Fruit fly (Drosophila melanogaster) whole organism, embryonic: ENCODE results near the gene CG13097.

Source experiments
- Bteb2 ChIP-seq: fragments of 200-800 bp; sonication (Bioruptor generic); optimal IDR thresholded peaks from 2 replicates; lab custom pipeline; 2016; ENCODE audit warnings: missing biosample characterization, missing genetic modification characterization
- CG10565 ChIP-seq: fragments of 200-800 bp; sonication (Bioruptor generic); optimal IDR thresholded peaks from 3 replicates; lab custom pipeline; 2016; ENCODE audit warnings: missing biosample characterization, mild to moderate bottlenecking, missing genetic modification characterization
- CG10979 ChIP-seq: fragments of 200-800 bp; sonication (Bioruptor generic); optimal IDR thresholded peaks from 2 replicates; lab custom pipeline; 2018; ENCODE audit warnings: missing biosample characterization, mild to moderate bottlenecking, missing genetic modification characterization, moderate library complexity
- CG12104 ChIP-seq: fragments of 200-800 bp; sonication (Bioruptor generic); optimal IDR thresholded peaks from 3 replicates; lab custom pipeline; 2016; ENCODE audit warnings: missing biosample characterization, missing genetic modification characterization
- CG13287 ChIP-seq: fragments of 200-800 bp; sonication (Bioruptor generic); IDR thresholded peaks from 2 replicates; pipeline ENCODE4 v1.3.6; 2022; ENCODE audit warnings: missing biosample characterization, missing genetic modification characterization; ENCODE audit not compliant: partially characterized antibody
- CG17328 ChIP-seq: fragments of 200-800 bp; sonication (Bioruptor generic); IDR thresholded peaks from 2 replicates; pipeline ENCODE4 v1.3.6; 2022; ENCODE audit warnings: missing biosample characterization, missing genetic modification characterization
- CG17912 ChIP-seq: fragments of 200-800 bp; sonication (Bioruptor generic); optimal IDR thresholded peaks from 2 replicates; lab custom pipeline; 2018; ENCODE audit warnings: missing biosample characterization, mild to moderate bottlenecking, missing genetic modification characterization
- CG18262 ChIP-seq: fragments of 200-800 bp; optimal IDR thresholded peaks from 3 replicates; lab custom pipeline; 2019; ENCODE audit warnings: missing biosample characterization, mild to moderate bottlenecking, missing genetic modification characterization, moderate library complexity
- CG2678 ChIP-seq: fragments of 200-800 bp; sonication (Bioruptor generic); optimal IDR thresholded peaks from 3 replicates; lab custom pipeline; 2019; ENCODE audit warnings: missing biosample characterization, mild to moderate bottlenecking, missing genetic modification characterization, moderate library complexity
- CG30403 ChIP-seq: fragments of 200-800 bp; sonication (Bioruptor generic); optimal IDR thresholded peaks from 3 replicates; lab custom pipeline; 2016; ENCODE audit warnings: missing biosample characterization, missing genetic modification characterization
- CG31441 ChIP-seq: fragments of 200-800 bp; sonication (Bioruptor generic); IDR thresholded peaks from 2 replicates; pipeline ENCODE4 v1.3.6; 2022; ENCODE audit warnings: missing biosample characterization, missing genetic modification characterization
- CG4424 ChIP-seq: fragments of 200-800 bp; sonication (Bioruptor generic); optimal IDR thresholded peaks from 3 replicates; lab custom pipeline; 2016; ENCODE audit warnings: missing biosample characterization, missing genetic modification characterization
- CG4730 ChIP-seq: fragments of 200-800 bp; sonication (Bioruptor generic); IDR thresholded peaks from 2 replicates; pipeline ENCODE4 v1.3.6; 2022; ENCODE audit warnings: missing biosample characterization, missing genetic modification characterization
- CG6689 ChIP-seq: fragments of 200-800 bp; sonication (Bioruptor generic); IDR thresholded peaks from 2 replicates; pipeline ENCODE4 v1.3.6; 2022; ENCODE audit warnings: missing biosample characterization, missing genetic modification characterization
- CG6791 ChIP-seq: fragments of 200-800 bp; sonication (Bioruptor generic); IDR thresholded peaks from 3 replicates; pipeline ENCODE4 v1.3.6; 2022; ENCODE audit warnings: missing biosample characterization, missing genetic modification characterization; ENCODE audit not compliant: partially characterized antibody
- CG7839 ChIP-seq: fragments of 200-800 bp; sonication (Bioruptor generic); optimal IDR thresholded peaks from 3 replicates; lab custom pipeline; 2018; ENCODE audit warnings: missing biosample characterization, mild to moderate bottlenecking, missing genetic modification characterization, moderate library complexity
- CG8290 ChIP-seq, 3 experiments: fragments of 200-800 bp; sonication (Bioruptor generic); optimal IDR thresholded peaks; 2 replicates each; lab custom pipeline; 2016 to 2019; ENCODE audit warnings: missing biosample characterization in 3 of 3, missing genetic modification characterization in 3 of 3, mild to moderate bottlenecking in 2 of 3, moderate library complexity in 1 of 3
- CG8388 ChIP-seq: fragments of 200-800 bp; sonication (Bioruptor generic); optimal IDR thresholded peaks from 2 replicates; lab custom pipeline; 2019; ENCODE audit warnings: missing biosample characterization, mild to moderate bottlenecking, missing genetic modification characterization, moderate library complexity
- CG8924 ChIP-seq: fragments of 200-800 bp; optimal IDR thresholded peaks from 3 replicates; lab custom pipeline; 2019; ENCODE audit warnings: missing biosample characterization, mild to moderate bottlenecking, missing genetic modification characterization, moderate library complexity
- CG8944 ChIP-seq: fragments of 200-800 bp; sonication (Bioruptor generic); optimal IDR thresholded peaks from 3 replicates; lab custom pipeline; 2016; ENCODE audit warnings: missing biosample characterization, missing genetic modification characterization
- Camta ChIP-seq: fragments of 200-800 bp; sonication (Bioruptor generic); optimal IDR thresholded peaks from 2 replicates; lab custom pipeline; 2016; ENCODE audit warnings: missing biosample characterization, missing genetic modification characterization
- D19A ChIP-seq: fragments of 200-800 bp; optimal IDR thresholded peaks from 3 replicates; lab custom pipeline; 2019; ENCODE audit warnings: missing biosample characterization, mild to moderate bottlenecking, missing genetic modification characterization, moderate library complexity
- Dp ChIP-seq: fragments of 200-800 bp; sonication (Bioruptor generic); optimal IDR thresholded peaks from 2 replicates; lab custom pipeline; 2018; ENCODE audit warnings: missing biosample characterization, mild to moderate bottlenecking, missing genetic modification characterization, moderate library complexity
- ERR ChIP-seq: fragments of 200-800 bp; sonication (Bioruptor generic); optimal IDR thresholded peaks from 2 replicates; lab custom pipeline; 2016; ENCODE audit warnings: missing biosample characterization, missing genetic modification characterization
- Ets65A ChIP-seq: fragments of 200-800 bp; sonication (Bioruptor generic); peaks from one replicate; lab custom pipeline; 2016; ENCODE audit warnings: missing biosample characterization, missing genetic modification characterization
- Ets97D ChIP-seq: fragments of 200-800 bp; sonication (Bioruptor generic); optimal IDR thresholded peaks from 3 replicates; lab custom pipeline; 2016; ENCODE audit warnings: missing biosample characterization, missing genetic modification characterization
- Lpt ChIP-seq: fragments of >200 bp; optimal IDR thresholded peaks from 2 replicates; lab custom pipeline; 2018; ENCODE audit warnings: missing biosample characterization, missing genetic modification characterization
- MTF-1 ChIP-seq: fragments of 200-800 bp; sonication (Bioruptor generic); optimal IDR thresholded peaks from 2 replicates; lab custom pipeline; 2018; ENCODE audit warnings: missing biosample characterization, mild to moderate bottlenecking, missing genetic modification characterization, borderline replicate concordance
- Sin3A ChIP-seq: fragments of >200 bp; optimal IDR thresholded peaks from 2 replicates; lab custom pipeline; 2018
- Taf1 ChIP-seq: fragments of 200-800 bp; sonication (Bioruptor generic); IDR thresholded peaks from 2 replicates; pipeline ENCODE4 v1.3.6; 2022; ENCODE audit warnings: missing biosample characterization, missing genetic modification characterization
- Trl ChIP-seq, 3 experiments: fragments of >200 bp in 2 of 3; fragments of 200-800 bp in 1 of 3; sonication (Bioruptor generic) in 1 of 3; optimal IDR thresholded peaks; 2 replicates in 1 of 3; 3 replicates in 2 of 3; lab custom pipeline; 2016 to 2017; ENCODE audit warnings: missing biosample characterization in 1 of 3, missing genetic modification characterization in 1 of 3
- YL-1 ChIP-seq: fragments of 200-800 bp; sonication (Bioruptor generic); optimal IDR thresholded peaks from 3 replicates; lab custom pipeline; 2017; ENCODE audit warnings: missing biosample characterization, mild to moderate bottlenecking, missing genetic modification characterization
- abd-A ChIP-seq: fragments of 200-800 bp; sonication (Bioruptor generic); optimal IDR thresholded peaks from 3 replicates; lab custom pipeline; 2019; ENCODE audit warnings: missing biosample characterization, mild to moderate bottlenecking, missing genetic modification characterization, moderate library complexity
- bab2 ChIP-seq: fragments of 200-800 bp; sonication (Bioruptor generic); optimal IDR thresholded peaks from 2 replicates; lab custom pipeline; 2016; ENCODE audit warnings: missing biosample characterization, missing genetic modification characterization
- da ChIP-seq: fragments of 200-800 bp; sonication (Bioruptor generic); optimal IDR thresholded peaks from 2 replicates; lab custom pipeline; 2016; ENCODE audit warnings: missing biosample characterization, missing genetic modification characterization
- dpn ChIP-seq, 2 experiments: fragments of 200-800 bp; sonication (Bioruptor generic); optimal IDR thresholded peaks; 3 replicates each; lab custom pipeline; 2016; ENCODE audit warnings: missing biosample characterization in 2 of 2, missing genetic modification characterization in 2 of 2
- eve ChIP-seq, 2 experiments: fragments of >200 bp; optimal IDR thresholded peaks; 2 replicates each; lab custom pipeline; 2017; ENCODE audit warnings: missing biosample characterization in 2 of 2, missing genetic modification characterization in 2 of 2
- h ChIP-seq: fragments of >200 bp; optimal IDR thresholded peaks from 2 replicates; lab custom pipeline; 2017
- inv ChIP-seq: fragments of 200-800 bp; sonication (Bioruptor generic); IDR thresholded peaks from 2 replicates; pipeline ENCODE4 v1.3.6; 2022; ENCODE audit warnings: missing biosample characterization, missing genetic modification characterization; ENCODE audit not compliant: partially characterized antibody
- knrl ChIP-seq: fragments of 200-800 bp; sonication (Bioruptor generic); IDR thresholded peaks from 3 replicates; pipeline ENCODE4 v1.3.6; 2022; ENCODE audit warnings: missing biosample characterization, missing genetic modification characterization; ENCODE audit not compliant: partially characterized antibody
- lilli ChIP-seq: fragments of 200-800 bp; sonication (Bioruptor generic); optimal IDR thresholded peaks from 3 replicates; lab custom pipeline; 2016; ENCODE audit warnings: missing biosample characterization, missing genetic modification characterization
- odd ChIP-seq: fragments of 200-800 bp; sonication (Bioruptor generic); optimal IDR thresholded peaks from 2 replicates; lab custom pipeline; 2017; ENCODE audit warnings: missing biosample characterization, mild to moderate bottlenecking, missing genetic modification characterization
- pho ChIP-seq: fragments of 200-800 bp; sonication (Bioruptor generic); optimal IDR thresholded peaks from 2 replicates; lab custom pipeline; 2016; ENCODE audit warnings: missing biosample characterization, missing genetic modification characterization
- pum ChIP-seq: fragments of 200-800 bp; sonication (Bioruptor generic); optimal IDR thresholded peaks from 2 replicates; lab custom pipeline; 2016; ENCODE audit warnings: missing biosample characterization, missing genetic modification characterization
- row ChIP-seq: fragments of 200-800 bp; sonication (Bioruptor generic); IDR thresholded peaks from 3 replicates; pipeline ENCODE4 v1.3.6; 2022; ENCODE audit warnings: missing biosample characterization, missing genetic modification characterization
- stwl ChIP-seq: fragments of 200-800 bp; sonication (Bioruptor generic); optimal IDR thresholded peaks from 3 replicates; lab custom pipeline; 2018; ENCODE audit warnings: missing biosample characterization, mild to moderate bottlenecking, missing genetic modification characterization, moderate library complexity
- tap ChIP-seq: fragments of 200-800 bp; optimal IDR thresholded peaks from 3 replicates; lab custom pipeline; 2019; ENCODE audit warnings: missing biosample characterization, mild to moderate bottlenecking, missing genetic modification characterization, moderate library complexity
- unc-4 ChIP-seq: fragments of 200-800 bp; sonication (Bioruptor generic); IDR thresholded peaks from 2 replicates; pipeline ENCODE4 v1.3.6; 2022; ENCODE audit warnings: missing biosample characterization, missing genetic modification characterization; ENCODE audit not compliant: partially characterized antibody
- unpg ChIP-seq: fragments of 200-800 bp; sonication (Bioruptor generic); optimal IDR thresholded peaks from 3 replicates; lab custom pipeline; 2018; ENCODE audit warnings: missing biosample characterization, mild to moderate bottlenecking, missing genetic modification characterization, moderate library complexity
- wek ChIP-seq: fragments of 200-800 bp; sonication (Bioruptor generic); optimal IDR thresholded peaks from 3 replicates; lab custom pipeline; 2018; ENCODE audit warnings: missing biosample characterization, mild to moderate bottlenecking, missing genetic modification characterization, moderate library complexity

The CG13097 gene

DNA sequence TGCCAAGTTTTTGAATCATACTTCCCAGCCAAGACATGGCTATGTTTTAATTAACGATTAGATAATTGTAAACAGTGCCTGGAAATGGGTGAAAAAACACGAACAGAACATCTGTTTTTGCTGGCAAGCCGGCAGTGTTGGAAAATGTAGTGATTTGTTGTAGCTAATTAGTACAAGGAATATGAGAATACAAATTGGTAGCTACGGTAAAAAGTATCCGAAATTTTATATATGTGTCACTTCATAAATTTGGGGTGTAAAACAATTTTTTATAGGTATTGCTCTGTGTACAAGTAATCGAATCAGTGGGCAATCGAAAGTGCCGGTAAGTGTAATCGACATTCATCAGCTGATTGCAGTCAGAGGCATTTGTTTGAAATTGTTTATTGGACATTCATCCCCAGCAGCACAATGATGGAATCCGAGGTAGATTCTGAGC, 2.6 kb upstream of the CG13097 start, which contains the start of the genes mRpL51 and Uba4 (continued):
- peak; percentile 45 for TF ChIP-seq wek (GFP tag; lab: Kevin White, UChicago)
- TF ChIP-seq CG17912 (GFP tag; lab: Kevin White, UChicago): no peak
- peak; percentile 86 for TF ChIP-seq stwl (tag; lab: Kevin White, UChicago)
- peak; percentile 39; the same call in 1 of the 3 replicates for TF ChIP-seq row
- TF ChIP-seq unc-4 (GFP tag; lab: Robert Waterston, UW): peak; percentile 55
- peak; percentile 42 for TF ChIP-seq CG4424
- peak; percentile 18 for TF ChIP-seq CG10979 (tag; lab: Kevin White, UChicago)
- no peak for TF ChIP-seq Ets65A (GFP tag; lab: Kevin White, UChicago)
- peak; percentile 38 for TF ChIP-seq unpg (GFP tag; lab: Kevin White, UChicago)
- TF ChIP-seq dpn (GFP tag; optimal IDR thresholded peaks at IDR 0.05; lab: Kevin White, UChicago): peak; percentile 31 to 51
- no peak for TF ChIP-seq Lpt
- no peak for TF ChIP-seq inv (GFP tag; lab: Robert Waterston, UW)
- TF ChIP-seq CG7839 (tag; lab: Kevin White, UChicago): peak; percentile 3
- no peak for TF ChIP-seq abd-A (tag; lab: Kevin White, UChicago)
- peak; percentile 53 for TF ChIP-seq CG30403 (GFP tag; lab: Kevin White, UChicago)
- TF ChIP-seq Taf1 (GFP tag; lab: Robert Waterston, UW): no peak
- peak; percentile 56 for TF ChIP-seq pho
- TF ChIP-seq MTF-1: no peak
- peak; percentile 9 for TF ChIP-seq odd (GFP tag; lab: Kevin White, UChicago)
- TF ChIP-seq CG18262: peak; percentile 25
- peak; percentile 79 for TF ChIP-seq CG13287
- TF ChIP-seq CG8290 (GFP tag; optimal IDR thresholded peaks at IDR 0.05; lab: Kevin White, UChicago): no peak
- no peak for TF ChIP-seq CG8290 (tag; optimal IDR thresholded peaks at IDR 0.05; lab: Kevin White, UChicago)
- TF ChIP-seq da (GFP tag; lab: Kevin White, UChicago): peak; percentile 23
- peak; percentile 54; the same call in 1 of the 3 replicates for TF ChIP-seq knrl (GFP tag; lab: Robert Waterston, UW)
- TF ChIP-seq ERR (GFP tag; lab: Kevin White, UChicago): peak; percentile 23
- no peak for TF ChIP-seq eve (GFP tag; optimal IDR thresholded peaks at IDR 0.05; lab: Kevin White, UChicago)
- TF ChIP-seq Trl (optimal IDR thresholded peaks at IDR 0.05; lab: Kevin White, UChicago): no peak
- TF ChIP-seq Trl (GFP tag; optimal IDR thresholded peaks at IDR 0.05; lab: Kevin White, UChicago): peak; percentile 30
- peak; percentile 47 for TF ChIP-seq Ets97D
- no peak for TF ChIP-seq h (lab: Kevin White, UChicago)
- TF ChIP-seq lilli: peak; percentile 72
- peak; percentile 1 for TF ChIP-seq CG12104 (GFP tag; lab: Kevin White, UChicago)
- peak; percentile 63 for TF ChIP-seq YL-1 (GFP tag; lab: Kevin White, UChicago)
- peak; percentile 7 for TF ChIP-seq Bteb2
- peak; percentile 16 for TF ChIP-seq Camta (GFP tag; lab: Kevin White, UChicago)
- TF ChIP-seq CG6689: no peak
- TF ChIP-seq bab2 (GFP tag; lab: Kevin White, UChicago): peak; percentile 51
- no peak for TF ChIP-seq CG2678
- no peak for TF ChIP-seq D19A (tag; lab: Kevin White, UChicago)
- TF ChIP-seq pum (GFP tag; lab: Kevin White, UChicago): peak; percentile 25
- TF ChIP-seq Dp (GFP tag; lab: Kevin White, UChicago): peak; percentile 58
- TF ChIP-seq tap (tag; lab: Kevin White, UChicago): no peak
- peak; percentile 9 for TF ChIP-seq CG8924 (tag; lab: Kevin White, UChicago)
- TF ChIP-seq CG4730 (GFP tag; lab: Robert Waterston, UW): no peak
- TF ChIP-seq Sin3A: peak; percentile 51
- TF ChIP-seq CG6791: peak; percentile 32; the same call in 1 of the 3 replicates
- TF ChIP-seq CG10565 (GFP tag; lab: Kevin White, UChicago): no peak
- no peak for TF ChIP-seq CG17328 (GFP tag; lab: Robert Waterston, UW)
- peak; percentile 26 for TF ChIP-seq CG8388 (GFP tag; lab: Kevin White, UChicago)
- TF ChIP-seq CG8944: no peak
- TF ChIP-seq CG31441 (GFP tag; lab: Robert Waterston, UW): 0 out of 2 replicates have a peak, but pooled peaks have one; percentile 28
